Worm (Caenorhabditis elegans): Measurements from ENCODE around the gene sur-7.
A peak's percentile ranks its signal among the peaks of the same experiment; 100 is the strongest.

Gene sur-7

DNA sequence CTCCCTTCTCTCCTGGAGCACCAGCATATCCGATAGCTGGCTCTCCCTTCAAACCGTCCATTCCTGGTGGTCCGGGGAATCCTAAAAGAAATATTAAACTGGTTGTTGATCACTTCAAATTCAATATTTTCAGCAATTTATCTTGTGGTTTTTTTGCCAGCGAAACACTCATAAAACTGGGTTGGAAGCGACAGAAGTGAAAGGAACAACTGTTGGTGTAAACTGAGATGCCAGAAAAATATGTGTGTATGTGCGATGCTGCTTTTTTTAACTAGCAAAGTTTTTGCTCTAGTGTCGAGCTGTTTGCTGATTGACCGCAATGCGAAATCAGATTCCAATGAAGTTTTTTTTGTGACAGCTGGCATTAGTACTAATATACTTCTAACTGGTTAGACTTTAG is 10.8 kb downstream of the sur-7 start:
- TF ChIP-seq nhr-25 (tag; optimal IDR thresholded peaks at IDR 0.05) (no peak), nhr-129 (tag; optimal IDR thresholded peaks at IDR 0.05) (no peak), nhr-10 (tag; optimal IDR thresholded peaks at IDR 0.05) (no peak), alr-1 (tag; optimal IDR thresholded peaks at IDR 0.05) (no peak), ztf-11 (tag; optimal IDR thresholded peaks at IDR 0.05) (no peak), nhr-11 (tag; optimal IDR thresholded peaks at IDR 0.05) (no peak), crh-2 (tag; optimal IDR thresholded peaks at IDR 0.05) (no peak), ztf-4 (tag; optimal IDR thresholded peaks at IDR 0.05) (no peak), snpc-4 (tag; optimal IDR thresholded peaks at IDR 0.05) (no peak), mdl-1 (tag; optimal IDR thresholded peaks at IDR 0.05) (no peak), nhr-237 (tag; optimal IDR thresholded peaks at IDR 0.05) (no peak), nhr-6 (tag; optimal IDR thresholded peaks at IDR 0.05) (no peak), peb-1 (tag; optimal IDR thresholded peaks at IDR 0.05) (no peak), mab-5 (tag; optimal IDR thresholded peaks at IDR 0.05) (no peak), unc-62 (GFP tag; optimal IDR thresholded peaks at IDR 0.05) (no peak), blmp-1 (tag; optimal IDR thresholded peaks at IDR 0.05; ENCODE audit: insufficient read depth) (no peak), ceh-82 (tag; optimal IDR thresholded peaks at IDR 0.05) (no peak)

DNA sequence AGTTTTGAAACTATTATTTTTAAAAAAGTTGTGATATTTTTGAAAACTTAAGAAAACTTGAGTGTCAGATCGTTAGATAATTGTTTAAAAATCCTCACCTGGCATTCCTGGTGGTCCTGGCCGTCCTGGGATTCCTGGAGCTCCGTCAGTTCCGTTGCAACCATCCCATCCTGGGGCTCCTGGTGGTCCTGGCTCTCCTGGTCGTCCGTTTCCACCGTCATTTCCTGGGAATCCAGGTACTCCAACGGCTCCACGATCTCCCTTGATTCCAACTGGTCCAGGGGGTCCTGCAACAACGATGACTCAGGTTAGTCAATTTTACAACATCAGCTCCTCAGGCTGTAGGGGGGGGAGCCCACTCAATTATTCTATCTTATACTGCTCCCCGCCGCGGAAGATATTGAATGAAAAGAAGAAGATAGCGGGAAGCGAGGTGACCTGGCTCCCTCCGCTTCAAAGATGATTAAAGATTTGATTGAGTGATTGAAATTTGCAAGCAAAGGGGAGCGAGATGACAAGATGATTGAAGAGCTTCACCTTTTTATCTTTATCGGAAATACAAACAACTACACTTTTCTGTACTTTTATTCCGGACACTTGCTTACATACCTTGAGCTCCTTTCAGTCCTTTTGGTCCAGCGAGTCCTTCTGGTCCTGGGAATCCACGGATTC is 11.4 kb downstream of the sur-7 start:
- no peak for TF ChIP-seq R02D3.7 (tag; optimal IDR thresholded peaks at IDR 0.05)
- no peak for TF ChIP-seq nhr-11 (tag; optimal IDR thresholded peaks at IDR 0.05)
- TF ChIP-seq elt-1 (tag; optimal IDR thresholded peaks at IDR 0.05) = no peak
- TF ChIP-seq Y55F3AM.14 (GFP tag; optimal IDR thresholded peaks at IDR 0.05) = no peak
- peak; percentile 58 for TF ChIP-seq sma-9 (GFP tag; optimal IDR thresholded peaks at IDR 0.05)
- no peak for TF ChIP-seq sma-9 (tag; optimal IDR thresholded peaks at IDR 0.05)
- no peak for TF ChIP-seq zag-1 (tag; optimal IDR thresholded peaks at IDR 0.05)
- TF ChIP-seq sem-4 (tag; optimal IDR thresholded peaks at IDR 0.05) = no peak
- TF ChIP-seq lin-11 (tag; optimal IDR thresholded peaks at IDR 0.05) = no peak
- no peak for TF ChIP-seq C34F6.9 (tag; optimal IDR thresholded peaks at IDR 0.05)

DNA sequence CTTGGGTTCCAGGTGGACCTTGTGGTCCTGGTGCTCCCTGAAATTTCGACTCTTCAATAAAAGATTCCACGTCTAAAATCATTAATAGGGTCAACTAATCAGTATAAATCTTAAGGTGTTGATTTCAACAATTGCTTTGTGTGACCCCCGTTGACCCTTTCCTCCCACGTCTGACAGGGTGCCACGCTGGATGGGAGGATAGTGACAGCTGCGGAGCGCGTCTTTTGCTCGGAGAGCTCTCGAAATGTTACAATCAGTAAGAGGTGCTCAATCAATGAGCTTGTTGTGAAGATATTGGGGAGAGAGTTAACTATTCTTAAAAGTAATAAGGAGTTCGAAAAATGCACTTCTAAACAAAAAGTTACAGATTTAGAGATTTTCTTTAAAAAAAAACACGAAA is 12.0 kb downstream of the sur-7 start:
- TF ChIP-seq elt-1 (tag; optimal IDR thresholded peaks at IDR 0.05) (no peak), peb-1 (tag; optimal IDR thresholded peaks at IDR 0.05) (no peak), sma-9 (GFP tag; optimal IDR thresholded peaks at IDR 0.05) (peak; percentile 44), sma-9 (tag; optimal IDR thresholded peaks at IDR 0.05) (no peak), ztf-1 (GFP tag; conservative IDR thresholded peaks at IDR 0.05) (no peak), crh-2 (tag; optimal IDR thresholded peaks at IDR 0.05) (no peak), lin-11 (tag; optimal IDR thresholded peaks at IDR 0.05) (no peak)

DNA sequence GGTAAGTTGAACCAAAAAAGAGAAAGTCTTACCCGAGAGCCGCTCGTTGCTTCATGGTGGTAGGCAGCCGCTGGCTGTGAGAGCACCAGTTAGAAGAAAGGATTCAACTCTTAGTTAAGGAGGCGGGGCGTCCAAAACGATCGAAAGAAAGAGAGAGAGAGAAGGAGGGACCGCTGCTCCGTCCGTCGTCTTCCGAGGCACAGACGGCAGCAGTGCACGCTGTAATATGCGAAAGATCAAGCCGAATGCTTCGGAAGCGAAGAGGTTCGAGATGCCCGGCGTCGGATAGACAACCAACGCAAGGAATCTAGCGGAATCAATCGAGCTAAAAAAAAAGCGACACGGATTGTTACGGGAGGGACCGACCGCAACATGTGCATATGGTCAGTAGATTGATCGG is 12.9 kb downstream of the sur-7 start, which contains the start of gene let-2:
let-2 (minus strand) TSS at position 68 of the 400 bp plus-strand sequence.
- TF ChIP-seq F13H6.1 (tag; optimal IDR thresholded peaks at IDR 0.05) = peak; percentile 53
- TF ChIP-seq sma-9 (GFP tag; optimal IDR thresholded peaks at IDR 0.05) = peak; percentile 14
- TF ChIP-seq sma-9 (tag; optimal IDR thresholded peaks at IDR 0.05) = no peak
- TF ChIP-seq sem-4 (tag; optimal IDR thresholded peaks at IDR 0.05) = no peak

DNA sequence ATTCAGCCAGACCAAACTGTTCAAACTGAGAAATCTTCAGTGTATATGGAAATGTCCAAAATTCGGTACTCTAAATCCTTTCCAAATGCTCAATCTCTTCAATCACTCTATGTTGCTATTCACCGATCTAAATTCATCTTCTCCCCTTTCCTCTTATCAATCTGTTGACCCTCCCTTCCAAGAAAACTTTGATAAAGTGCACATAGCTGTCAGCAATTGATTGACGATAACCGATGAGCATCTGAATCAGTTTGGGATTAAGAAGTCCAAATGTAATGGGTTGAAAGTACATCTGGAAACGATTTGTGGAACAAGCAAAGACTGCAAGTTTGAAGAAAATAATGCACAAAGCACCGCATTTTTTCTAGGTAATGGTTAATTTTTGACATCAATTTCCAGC is 13.6 kb downstream of the sur-7 start:
- TF ChIP-seq ztf-11 (tag; optimal IDR thresholded peaks at IDR 0.05) (no peak), sma-9 (GFP tag; optimal IDR thresholded peaks at IDR 0.05) (peak; percentile 36), sma-9 (tag; optimal IDR thresholded peaks at IDR 0.05) (no peak), nhr-10 (tag; optimal IDR thresholded peaks at IDR 0.05) (no peak), alr-1 (tag; optimal IDR thresholded peaks at IDR 0.05) (no peak)

DNA sequence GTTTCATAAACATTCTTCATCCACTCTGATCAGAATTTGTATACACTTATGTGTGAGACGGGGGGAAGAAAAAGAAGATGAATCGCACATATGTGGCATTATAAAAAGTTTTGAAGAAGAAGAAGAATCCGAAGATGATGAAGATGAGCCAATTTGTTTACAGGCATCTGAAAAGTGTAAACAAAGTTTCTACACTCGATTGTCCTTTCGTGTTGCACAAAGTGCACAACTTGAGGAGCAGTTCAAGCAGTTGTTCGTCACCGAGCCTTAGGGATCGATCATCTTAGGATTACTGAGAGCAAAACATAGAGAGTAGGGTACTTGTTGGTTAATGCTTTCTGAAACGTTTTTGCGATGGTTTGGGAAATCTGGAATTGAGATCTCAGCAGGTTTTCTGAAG is 14.7 kb downstream of the sur-7 start:
- TF ChIP-seq nhr-11 (tag; optimal IDR thresholded peaks at IDR 0.05) (no peak), ztf-1 (GFP tag; conservative IDR thresholded peaks at IDR 0.05) (no peak), Y55F3AM.14 (GFP tag; optimal IDR thresholded peaks at IDR 0.05) (no peak), egl-27 (tag; optimal IDR thresholded peaks at IDR 0.05) (no peak), mab-5 (tag; optimal IDR thresholded peaks at IDR 0.05) (no peak), peb-1 (tag; optimal IDR thresholded peaks at IDR 0.05) (no peak), unc-62 (GFP tag; optimal IDR thresholded peaks at IDR 0.05) (no peak), skn-1 (tag; optimal IDR thresholded peaks at IDR 0.05) (no peak), alr-1 (tag; optimal IDR thresholded peaks at IDR 0.05) (no peak), lin-13 (GFP tag; optimal IDR thresholded peaks at IDR 0.05) (no peak), nhr-21 (tag; optimal IDR thresholded peaks at IDR 0.05) (no peak), elt-1 (tag; optimal IDR thresholded peaks at IDR 0.05) (no peak)
